Worm (Caenorhabditis elegans): ENCODE measurements around the gene tsp-14.

tsp-14 gene

ce11 chrX:4905804-4906203 is 29.0 kb upstream of the tsp-14 start, which contains the start of gene K05B2.2:
Gene K05B2.2 (plus strand): TSS chrX:4906081.
- TF ChIP-seq mep-1 (tag; optimal IDR thresholded peaks at IDR 0.05): no peak
- peak; percentile 57 for TF ChIP-seq nhr-28 (tag; optimal IDR thresholded peaks at IDR 0.05)
- 0 out of 2 replicates have a peak, but pooled peaks have one; percentile 20 for TF ChIP-seq tra-1 (GFP tag; IDR thresholded peaks at IDR 0.05)
- TF ChIP-seq pqm-1 (tag; optimal IDR thresholded peaks at IDR 0.05): peak; percentile 84
- TF ChIP-seq dve-1 (tag; optimal IDR thresholded peaks at IDR 0.05; ENCODE audit: insufficient read depth): peak; percentile 62
- TF ChIP-seq lin-29 (GFP tag; IDR thresholded peaks at IDR 0.05): no peak
- TF ChIP-seq saeg-2 (GFP tag; IDR thresholded peaks at IDR 0.05): no peak
- TF ChIP-seq hlh-11 (tag; optimal IDR thresholded peaks at IDR 0.05): peak; percentile 59
- peak; percentile 19 for TF ChIP-seq hlh-30 (tag; optimal IDR thresholded peaks at IDR 0.05; ENCODE audit: insufficient read depth)
- no peak for TF ChIP-seq daf-16 (GFP tag; optimal IDR thresholded peaks at IDR 0.05)
- peak; percentile 46 for TF ChIP-seq daf-16 (tag; optimal IDR thresholded peaks at IDR 0.05)
- TF ChIP-seq dmd-6 (GFP tag; IDR thresholded peaks at IDR 0.05): peak; percentile 49
- TF ChIP-seq madf-5 (GFP tag; IDR thresholded peaks at IDR 0.05): no peak

- no peak for TF ChIP-seq mxl-2 (GFP tag; conservative IDR thresholded peaks at IDR 0.05)
- TF ChIP-seq mxl-3 (GFP tag; optimal IDR thresholded peaks at IDR 0.05): no peak
- TF ChIP-seq Y5F2A.4 (GFP tag; optimal IDR thresholded peaks at IDR 0.05): no peak
- no peak for TF ChIP-seq Y48G9A.11 (GFP tag; IDR thresholded peaks at IDR 0.05)
- no peak for TF ChIP-seq F26F4.8 (GFP tag; conservative IDR thresholded peaks at IDR 0.05)
- TF ChIP-seq nhr-6 (tag; optimal IDR thresholded peaks at IDR 0.05): no peak
- no peak for TF ChIP-seq egl-43 (GFP tag; IDR thresholded peaks at IDR 0.05)
- TF ChIP-seq lin-15B (tag; optimal IDR thresholded peaks at IDR 0.05): no peak
- no peak for TF ChIP-seq zip-11 (GFP tag; IDR thresholded peaks at IDR 0.05)
- no peak for TF ChIP-seq daf-16 (GFP tag; optimal IDR thresholded peaks at IDR 0.05)
- no peak for TF ChIP-seq daf-16 (tag; optimal IDR thresholded peaks at IDR 0.05)
- no peak for TF ChIP-seq hif-1 (tag; optimal IDR thresholded peaks at IDR 0.05)
- no peak for TF ChIP-seq php-3 (GFP tag; IDR thresholded peaks at IDR 0.05)
- TF ChIP-seq tag-97 (GFP tag; IDR thresholded peaks at IDR 0.05): no peak
- no peak for TF ChIP-seq lin-39 (tag; optimal IDR thresholded peaks at IDR 0.05)
- TF ChIP-seq duxl-1 (tag; optimal IDR thresholded peaks at IDR 0.05; ENCODE audit: poor library complexity): no peak
- no peak for TF ChIP-seq lin-1 (GFP tag; IDR thresholded peaks at IDR 0.05)
- TF ChIP-seq rbr-2 (tag; optimal IDR thresholded peaks at IDR 0.05): no peak
- no peak for TF ChIP-seq lin-38 (GFP tag; IDR thresholded peaks at IDR 0.05)
These were observed 25.6 kb upstream of the tsp-14 start for ce11 chrX:4902376-4902775.

- peak; percentile 94 for TF ChIP-seq fkh-10 (GFP tag; optimal IDR thresholded peaks at IDR 0.05)
- TF ChIP-seq ces-1 (GFP tag; optimal IDR thresholded peaks at IDR 0.05): peak; percentile 69
- TF ChIP-seq lin-39 (tag; optimal IDR thresholded peaks at IDR 0.05): no peak
- peak; percentile 51; the same call in 1 of the 2 replicates for TF ChIP-seq ctbp-1 (GFP tag; IDR thresholded peaks at IDR 0.05)
These were observed 25.2 kb upstream of the tsp-14 start for ce11 chrX:4901974-4902373.

- TF ChIP-seq tra-1 (GFP tag; IDR thresholded peaks at IDR 0.05) (no peak), aha-1 (tag) (peak; percentile 93)
These were observed 23.9 kb upstream of the tsp-14 start, which contains the start of gene T07F12.4 for ce11 chrX:4900685-4901084. Gene T07F12.4 (minus strand): TSS chrX:4900814.

- TF ChIP-seq nhr-11 (tag; optimal IDR thresholded peaks at IDR 0.05) (no peak), lin-38 (GFP tag; IDR thresholded peaks at IDR 0.05) (no peak), ama-1 (optimal IDR thresholded peaks at IDR 0.05) (no peak), F44E2.7 (GFP tag; IDR thresholded peaks at IDR 0.05) (no peak), ZK546.5 (tag; optimal IDR thresholded peaks at IDR 0.05) (no peak), nhr-102 (tag; optimal IDR thresholded peaks at IDR 0.05) (no peak), lsy-2 (tag; optimal IDR thresholded peaks at IDR 0.05) (no peak), nhr-237 (tag; optimal IDR thresholded peaks at IDR 0.05) (no peak), unc-62 (GFP tag; optimal IDR thresholded peaks at IDR 0.05 in 1 of 2) (no peak), unc-62 (tag; optimal IDR thresholded peaks at IDR 0.05) (no peak), dmd-6 (GFP tag; IDR thresholded peaks at IDR 0.05) (peak; percentile 43), ZK337.2 (GFP tag; IDR thresholded peaks at IDR 0.05) (no peak), lin-39 (tag; optimal IDR thresholded peaks at IDR 0.05) (no peak), zfp-3 (GFP tag; conservative IDR thresholded peaks at IDR 0.05) (no peak), nhr-77 (tag; optimal IDR thresholded peaks at IDR 0.05) (no peak), saeg-2 (GFP tag; IDR thresholded peaks at IDR 0.05) (no peak)
These were observed 22.9 kb upstream of the tsp-14 start for ce11 chrX:4899623-4900022.
